Fruit fly (Drosophila melanogaster): ENCODE results near the gene sisA.

DNA sequence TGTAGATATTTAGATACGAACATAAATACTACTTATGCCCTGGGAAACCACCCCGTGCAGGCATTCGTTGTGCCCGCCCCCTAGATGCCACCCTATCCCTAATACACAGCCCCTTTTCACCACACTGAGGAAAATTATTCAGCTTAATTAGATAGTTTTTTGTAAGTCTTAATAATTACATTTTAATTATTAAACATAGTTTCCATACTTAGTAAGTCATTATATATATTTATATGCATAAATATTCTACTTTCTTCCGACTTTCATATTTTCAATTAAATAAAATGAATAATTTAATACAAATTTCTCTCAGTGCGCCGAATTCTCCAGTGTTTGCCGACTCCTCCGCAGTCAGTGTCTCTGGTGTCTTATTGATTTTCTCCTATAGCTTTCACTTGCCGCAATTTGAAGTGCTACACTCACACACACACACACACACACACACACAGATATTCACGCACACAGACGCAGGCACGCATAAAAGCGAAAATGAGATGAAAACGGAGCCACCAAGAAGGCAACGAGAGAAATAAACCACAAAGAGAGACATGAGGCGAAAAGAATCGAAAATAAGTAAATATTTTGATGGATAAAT lies 26.6 kb downstream of the sisA start:
- TF ChIP-seq Gug (GFP tag; IDR thresholded peaks at IDR 0.05) (no peak), esn (GFP tag; optimal IDR thresholded peaks at IDR 0.05) (no peak), CG1621 (tag; optimal IDR thresholded peaks at IDR 0.05) (no peak), Hr38 (GFP tag; optimal IDR thresholded peaks at IDR 0.05) (no peak), CG6808 (GFP tag; optimal IDR thresholded peaks at IDR 0.05) (no peak), Blimp-1 (GFP tag; optimal IDR thresholded peaks at IDR 0.05) (no peak)

Data from whole organism, prepupa.